Worm (Caenorhabditis elegans) whole organism, late embryonic: ENCODE data around the gene C02B8.3.

Experiments
- C08G9.2 ChIP-seq: sonication (generic microtip); optimal IDR thresholded peaks from 2 replicates; lab custom pipeline; 2016; ENCODE audit warnings: mild to moderate bottlenecking, missing genetic modification characterization, moderate library complexity, missing compliant biosample characterization
- F13H6.1 ChIP-seq: sonication (generic microtip); optimal IDR thresholded peaks from 2 replicates; lab custom pipeline; 2016; ENCODE audit warnings: missing genetic modification characterization, missing compliant biosample characterization
- T23F11.4 ChIP-seq: fragments of 200-800 bp; sonication (Bioruptor generic); optimal IDR thresholded peaks from 2 replicates; lab custom pipeline; 2018; ENCODE audit warnings: mild to moderate bottlenecking, missing genetic modification characterization, missing compliant biosample characterization
- ahr-1 ChIP-seq: sonication (generic microtip); optimal IDR thresholded peaks from 2 replicates; lab custom pipeline; 2016; ENCODE audit warnings: missing genetic modification characterization, missing compliant biosample characterization
- ceh-14 ChIP-seq: sonication (generic microtip); optimal IDR thresholded peaks from 2 replicates; lab custom pipeline; 2016; ENCODE audit warnings: missing genotype, missing genetic modification characterization, missing compliant biosample characterization
- ceh-2 ChIP-seq: sonication (generic microtip); optimal IDR thresholded peaks from 2 replicates; lab custom pipeline; 2016; ENCODE audit warnings: missing genotype, missing genetic modification characterization, missing compliant biosample characterization
- ceh-22 ChIP-seq: sonication (generic microtip); optimal IDR thresholded peaks from 2 replicates; lab custom pipeline; 2017; ENCODE audit warnings: missing biosample characterization, missing genetic modification characterization
- ceh-48 ChIP-seq: sonication (generic microtip); optimal IDR thresholded peaks from 2 replicates; lab custom pipeline; 2016; ENCODE audit warnings: missing genetic modification characterization, inconsistent platforms, missing compliant biosample characterization
- ceh-9 ChIP-seq: sonication (generic microtip); optimal IDR thresholded peaks from 2 replicates; lab custom pipeline; 2016; ENCODE audit warnings: mild to moderate bottlenecking, missing genetic modification characterization, inconsistent platforms, missing compliant biosample characterization
- dmd-4 ChIP-seq: sonication (generic microtip); optimal IDR thresholded peaks from 2 replicates; lab custom pipeline; 2016; ENCODE audit warnings: borderline replicate concordance, missing genetic modification characterization, missing compliant biosample characterization
- dve-1 ChIP-seq: sonication (generic microtip); optimal IDR thresholded peaks from 2 replicates; lab custom pipeline; 2017; ENCODE audit warnings: antibody characterized with exemption, mild to moderate bottlenecking, missing genetic modification characterization, missing compliant biosample characterization
- ets-4 ChIP-seq: sonication (generic microtip); optimal IDR thresholded peaks from 2 replicates; lab custom pipeline; 2016; ENCODE audit warnings: missing genetic modification characterization, missing compliant biosample characterization
- eyg-1 ChIP-seq: sonication (generic microtip); optimal IDR thresholded peaks from 2 replicates; lab custom pipeline; 2016; ENCODE audit warnings: missing genotype, missing genetic modification characterization, missing compliant biosample characterization
- fax-1 ChIP-seq: sonication (generic microtip); optimal IDR thresholded peaks from 2 replicates; lab custom pipeline; 2016; ENCODE audit warnings: missing genotype, missing genetic modification characterization, missing compliant biosample characterization
- hlh-13 ChIP-seq: fragments of 200-800 bp; sonication (Bioruptor generic); optimal IDR thresholded peaks from 2 replicates; lab custom pipeline; 2018; ENCODE audit warnings: mild to moderate bottlenecking, missing genetic modification characterization, missing compliant biosample characterization
- hlh-30 ChIP-seq: sonication (generic microtip); optimal IDR thresholded peaks from 2 replicates; lab custom pipeline; 2017; ENCODE audit warnings: antibody characterized with exemption, missing genetic modification characterization, missing compliant biosample characterization; ENCODE audit not compliant: insufficient read depth
- mec-3 ChIP-seq: sonication (generic microtip); optimal IDR thresholded peaks from 2 replicates; lab custom pipeline; 2016; ENCODE audit warnings: borderline replicate concordance, missing genetic modification characterization, missing compliant biosample characterization
- nhr-11 ChIP-seq: fragments of 150-350 bp; optimal IDR thresholded peaks from 2 replicates; lab custom pipeline; 2014; ENCODE audit warnings: missing biosample characterization, missing genetic modification characterization
- nhr-232 ChIP-seq: sonication (generic microtip); optimal IDR thresholded peaks from 2 replicates; lab custom pipeline; 2016; ENCODE audit warnings: missing genetic modification characterization, missing compliant biosample characterization
- npax-4 ChIP-seq: sonication (generic microtip); optimal IDR thresholded peaks from 2 replicates; lab custom pipeline; 2016; ENCODE audit warnings: missing genetic modification characterization, missing compliant biosample characterization
- odd-2 ChIP-seq: sonication (generic microtip); optimal IDR thresholded peaks from 2 replicates; lab custom pipeline; 2017; ENCODE audit warnings: antibody characterized with exemption, mild to moderate bottlenecking, missing genetic modification characterization, missing compliant biosample characterization
- pag-3 ChIP-seq: sonication (generic microtip); optimal IDR thresholded peaks from 2 replicates; lab custom pipeline; 2016; ENCODE audit warnings: missing compliant biosample characterization, missing genetic modification characterization, borderline replicate concordance
- pha-2 ChIP-seq: sonication (generic microtip); optimal IDR thresholded peaks from 2 replicates; lab custom pipeline; 2017; ENCODE audit warnings: mild to moderate bottlenecking, missing genetic modification characterization, missing compliant biosample characterization
- ref-2 ChIP-seq: sonication (generic microtip); optimal IDR thresholded peaks from 2 replicates; lab custom pipeline; 2016; ENCODE audit warnings: missing genetic modification characterization, missing compliant biosample characterization
- sdc-2 ChIP-seq: sonication (generic microtip); optimal IDR thresholded peaks from 2 replicates; lab custom pipeline; 2016; ENCODE audit warnings: missing genotype, missing genetic modification characterization, missing compliant biosample characterization
- syd-9 ChIP-seq: sonication (generic microtip); optimal IDR thresholded peaks from 2 replicates; lab custom pipeline; 2016; ENCODE audit warnings: mild to moderate bottlenecking, missing genetic modification characterization, moderate library complexity, missing compliant biosample characterization
- tbx-7 ChIP-seq: sonication (generic microtip); optimal IDR thresholded peaks from 2 replicates; lab custom pipeline; 2016; ENCODE audit warnings: missing genotype, missing genetic modification characterization, missing compliant biosample characterization
- unc-3 ChIP-seq, 2 experiments: fragments of 200-800 bp in 1 of 2; sonication (Bioruptor generic) in 1 of 2; sonication (generic microtip) in 1 of 2; conservative IDR thresholded peaks in 1 of 2; optimal IDR thresholded peaks in 1 of 2; 2 replicates each; pipeline versions ENCODE4 v1.3.6 to Lab custom; 2016 to 2022; ENCODE audit warnings: missing compliant biosample characterization in 2 of 2, missing genetic modification characterization in 2 of 2, missing genetic modification reagents in 1 of 2
- unc-42 ChIP-seq: sonication (generic microtip); optimal IDR thresholded peaks from 2 replicates; lab custom pipeline; 2016; ENCODE audit warnings: missing genotype, missing genetic modification characterization, missing compliant biosample characterization
- zip-5 ChIP-seq: sonication (generic microtip); optimal IDR thresholded peaks from 2 replicates; lab custom pipeline; 2016; ENCODE audit warnings: missing genetic modification characterization, missing compliant biosample characterization
- ztf-16 ChIP-seq: sonication (generic microtip); optimal IDR thresholded peaks from 2 replicates; lab custom pipeline; 2017; ENCODE audit warnings: missing genetic modification characterization, missing compliant biosample characterization

Gene C02B8.3

DNA sequence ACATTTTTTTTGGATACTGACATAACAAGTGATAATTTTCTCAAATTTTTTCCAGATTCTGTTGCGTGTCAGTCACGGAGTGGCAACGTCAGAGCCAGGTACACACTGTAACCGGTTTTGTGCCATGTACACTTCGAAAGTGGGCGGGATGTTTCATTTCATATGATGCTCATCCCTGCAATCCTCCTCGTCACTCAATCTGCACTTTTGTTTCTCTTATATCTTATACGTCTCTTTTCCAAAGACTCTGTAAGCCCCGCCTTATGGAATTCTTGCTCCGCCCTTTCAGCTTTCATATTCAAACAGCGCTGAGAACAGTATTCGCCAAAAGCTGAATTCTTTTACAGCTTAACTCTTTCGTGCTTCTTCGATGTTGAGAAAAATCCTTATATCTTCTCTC, at the start of gene C02B8.3:
C02B8.3 (plus strand) TSS at position 301 of the 400 bp plus-strand sequence.
- TF ChIP-seq ceh-9 (tag; lab: Kevin White, UChicago) (no peak), nhr-11 (tag; lab: Kevin White, UChicago) (no peak), unc-42 (tag; lab: Kevin White, UChicago) (no peak)

DNA sequence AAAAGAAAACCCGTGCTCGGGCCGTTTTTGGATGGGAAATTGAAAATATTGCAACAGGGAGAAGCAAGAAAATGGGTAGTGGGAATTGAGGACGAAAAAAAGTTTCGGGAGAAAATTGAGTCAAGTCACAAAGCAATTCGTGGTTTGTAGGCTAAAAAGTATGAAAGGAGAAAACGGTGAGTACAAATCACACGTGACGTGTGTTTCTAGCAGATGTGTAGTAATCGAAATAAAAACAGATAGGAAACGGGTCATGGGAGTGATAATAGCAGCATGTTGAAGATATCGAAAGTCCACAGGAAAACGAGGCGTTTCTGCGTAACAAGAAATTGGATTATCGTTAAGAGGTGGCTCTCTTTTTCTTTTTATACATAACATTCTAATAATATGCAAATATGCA, 49.3 kb upstream of the C02B8.3 start:
- no peak for TF ChIP-seq eyg-1 (tag; lab: Kevin White, UChicago)
- TF ChIP-seq unc-42 (tag; lab: Kevin White, UChicago) = peak; percentile 68

DNA sequence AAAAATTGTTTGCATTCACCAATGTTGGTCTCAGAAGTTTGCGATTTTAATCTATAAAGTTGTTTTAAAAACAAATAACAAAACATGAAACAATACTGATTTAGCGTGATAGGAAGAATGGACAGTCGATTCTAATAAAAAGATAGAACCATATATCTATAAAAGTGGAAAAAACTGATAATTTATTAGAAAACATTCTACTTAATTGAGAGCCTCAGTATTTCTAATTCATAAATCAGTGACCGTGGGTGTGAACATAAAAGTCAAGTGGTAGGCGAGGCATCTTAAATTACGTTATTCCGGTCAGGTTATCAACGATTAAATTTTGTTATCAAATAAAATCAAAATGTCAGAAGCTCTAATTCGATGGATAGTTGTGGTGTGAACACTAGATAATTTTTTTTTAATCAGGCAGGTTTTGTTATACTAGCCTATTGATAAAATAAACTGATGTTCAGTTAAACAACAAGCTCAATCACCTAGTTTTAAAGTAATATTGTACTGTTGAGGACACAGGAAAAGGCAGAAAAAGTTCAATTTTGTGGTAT, 40.4 kb upstream of the C02B8.3 start, which contains the start of gene catp-5:
catp-5 (minus strand) TSS at position 51 of the 548 bp plus-strand sequence.
- TF ChIP-seq ceh-48 (tag; lab: Kevin White, UChicago) (no peak), ets-4 (tag; lab: Kevin White, UChicago) (no peak), fax-1 (no peak), ztf-16 (tag; lab: Kevin White, UChicago) (no peak), T23F11.4 (GFP tag; lab: Kevin White, UChicago) (no peak), pag-3 (tag; lab: Kevin White, UChicago) (no peak), syd-9 (no peak), F13H6.1 (tag; lab: Kevin White, UChicago) (no peak), dve-1 (tag; lab: Kevin White, UChicago) (no peak), C08G9.2 (tag; lab: Kevin White, UChicago) (no peak), ahr-1 (tag; lab: Kevin White, UChicago) (no peak), npax-4 (no peak)

DNA sequence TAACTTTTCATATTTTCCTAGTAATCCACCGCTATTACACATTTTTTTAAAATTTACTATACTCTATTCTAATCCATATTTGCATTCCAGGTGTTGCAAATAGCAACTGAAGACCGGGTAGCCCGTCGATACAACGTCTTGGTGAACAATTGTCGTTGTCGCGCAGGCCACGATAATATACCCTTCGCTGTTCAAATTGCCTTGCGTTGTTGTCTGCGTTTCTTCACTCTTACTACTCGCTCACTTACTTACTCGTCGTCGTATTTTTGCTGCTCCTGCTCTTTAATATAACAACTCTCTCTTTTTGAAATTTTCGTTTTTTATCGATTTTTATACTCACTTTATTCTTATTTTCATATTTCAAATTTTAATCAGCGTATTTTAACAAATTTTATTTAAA, 35.3 kb upstream of the C02B8.3 start, which contains the start of gene K07E3.2:
K07E3.2 (plus strand) TSS at position 400 of the 400 bp plus-strand sequence.
- TF ChIP-seq ceh-9 (tag; lab: Kevin White, UChicago) = no peak
- TF ChIP-seq sdc-2 (tag; lab: Kevin White, UChicago) = peak; percentile 92
- TF ChIP-seq odd-2 (tag; lab: Kevin White, UChicago) = no peak
- TF ChIP-seq, all 69 proteins: peak for 1

DNA sequence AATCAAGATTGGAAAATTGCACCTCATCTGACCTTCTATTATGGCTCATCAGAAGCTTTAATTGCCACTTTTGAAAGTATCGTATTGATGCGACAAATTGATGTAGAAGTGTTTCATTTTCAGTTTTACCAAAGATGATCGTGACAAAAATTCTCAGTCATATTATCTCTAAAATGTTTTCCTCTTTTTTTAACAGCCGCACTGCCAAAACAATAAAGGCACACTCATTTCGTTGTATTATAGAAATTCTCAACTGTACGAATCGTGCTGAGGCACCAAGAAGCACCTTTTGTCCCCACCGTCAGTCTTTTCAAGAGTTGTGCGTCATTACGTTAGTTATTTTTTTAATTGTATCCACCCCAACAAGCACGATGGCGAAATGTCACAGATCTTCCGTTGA, 31.3 kb upstream of the C02B8.3 start, which contains the start of gene K07E3.9:
K07E3.9 (plus strand) TSS at position 301 of the 400 bp plus-strand sequence.
- TF ChIP-seq ceh-22 (tag; lab: Kevin White, UChicago) (no peak), nhr-232 (no peak), zip-5 (no peak), mec-3 (tag; lab: Kevin White, UChicago) (no peak), tbx-7 (tag; lab: Kevin White, UChicago) (no peak), pha-2 (no peak), unc-3 (GFP tag; conservative IDR thresholded peaks at IDR 0.05; lab: Robert Waterston, UW) (no peak), unc-3 (tag; optimal IDR thresholded peaks at IDR 0.05; lab: Kevin White, UChicago) (no peak), dmd-4 (tag; lab: Kevin White, UChicago) (no peak), ztf-16 (tag; lab: Kevin White, UChicago) (no peak), ref-2 (tag; lab: Kevin White, UChicago) (no peak), unc-42 (tag; lab: Kevin White, UChicago) (no peak), ceh-2 (tag; lab: Kevin White, UChicago) (no peak), ceh-14 (no peak), T23F11.4 (GFP tag; lab: Kevin White, UChicago) (no peak), hlh-30 (tag; lab: Kevin White, UChicago) (no peak), hlh-13 (GFP tag; lab: Kevin White, UChicago) (no peak)
